Worm (Caenorhabditis elegans) whole organism, young adult: ENCODE results near the gene ptr-16.

Experiments
- B0261.1 ChIP-seq: sonication (generic microtip); optimal IDR thresholded peaks from 2 replicates; lab custom pipeline; 2016; ENCODE audit warnings: mild to moderate bottlenecking, missing genetic modification characterization, moderate library complexity, missing compliant biosample characterization
- B0336.3 ChIP-seq: fragments of 200-800 bp; sonication (Bioruptor generic); IDR thresholded peaks from 2 replicates; pipeline ENCODE4 v1.3.6; 2022; ENCODE audit warnings: missing genetic modification characterization, missing compliant biosample characterization
- C06A6.2 ChIP-seq: fragments of 200-800 bp; sonication (Bioruptor generic); conservative IDR thresholded peaks from 2 replicates; pipeline ENCODE4 v1.3.6; 2022; ENCODE audit warnings: missing genetic modification characterization, missing compliant biosample characterization
- D2030.7 ChIP-seq: fragments of 200-800 bp; sonication (Bioruptor generic); IDR thresholded peaks from 2 replicates; pipeline ENCODE4 v1.3.6; 2022; ENCODE audit warnings: missing genetic modification reagents, missing genetic modification characterization, missing compliant biosample characterization
- F23B12.7 ChIP-seq: sonication (generic microtip); optimal IDR thresholded peaks from 2 replicates; lab custom pipeline; 2017; ENCODE audit warnings: missing genetic modification characterization, mild to moderate bottlenecking, missing compliant biosample characterization, antibody characterized with exemption, moderate library complexity; ENCODE audit not compliant: insufficient read depth
- F52B5.7 ChIP-seq: sonication (generic microtip); optimal IDR thresholded peaks from 2 replicates; lab custom pipeline; 2016; ENCODE audit warnings: mild to moderate bottlenecking, missing genetic modification characterization, missing compliant biosample characterization
- K11D2.4 ChIP-seq: fragments of 200-800 bp; sonication (Bioruptor generic); IDR thresholded peaks from 2 replicates; pipeline ENCODE4 v1.3.6; 2022; ENCODE audit warnings: missing genetic modification reagents, missing genetic modification characterization, missing compliant biosample characterization
- Y53F4B.3 ChIP-seq: fragments of 200-800 bp; sonication (Bioruptor generic); IDR thresholded peaks from 2 replicates; pipeline ENCODE4 v1.3.6; 2022; ENCODE audit warnings: missing genetic modification reagents, missing genetic modification characterization, missing compliant biosample characterization
- akir-1 ChIP-seq: fragments of 200-800 bp; sonication (Bioruptor generic); optimal IDR thresholded peaks from 2 replicates; lab custom pipeline; 2018; ENCODE audit warnings: mild to moderate bottlenecking, missing genetic modification characterization, moderate library complexity, missing compliant biosample characterization
- aptf-2 ChIP-seq: fragments of 200-800 bp; sonication (Bioruptor generic); conservative IDR thresholded peaks from 2 replicates; pipeline ENCODE4 v1.3.6; 2022; ENCODE audit warnings: missing genetic modification reagents, missing genetic modification characterization, missing compliant biosample characterization
- bed-2 ChIP-seq: fragments of 200-800 bp; sonication (Bioruptor generic); IDR thresholded peaks from 2 replicates; pipeline ENCODE4 v1.3.6; 2022; ENCODE audit warnings: missing genetic modification reagents, missing genetic modification characterization, missing compliant biosample characterization
- cebp-2 ChIP-seq: fragments of 200-800 bp; sonication (Bioruptor generic); IDR thresholded peaks from 2 replicates; pipeline ENCODE4 v1.3.6; 2022; ENCODE audit warnings: missing genetic modification characterization, missing compliant biosample characterization
- ceh-100 ChIP-seq: fragments of 200-800 bp; sonication (Bioruptor generic); IDR thresholded peaks from 2 replicates; pipeline ENCODE4 v1.3.6; 2022; ENCODE audit warnings: missing genetic modification reagents, missing genetic modification characterization, missing compliant biosample characterization
- ceh-58 ChIP-seq: fragments of 200-800 bp; sonication (Bioruptor generic); IDR thresholded peaks from 2 replicates; pipeline ENCODE4 v1.3.6; 2022; ENCODE audit warnings: missing genetic modification characterization, missing compliant biosample characterization
- ceh-79 ChIP-seq: sonication (generic microtip); optimal IDR thresholded peaks from 2 replicates; lab custom pipeline; 2017; ENCODE audit warnings: mild to moderate bottlenecking, missing genetic modification characterization, missing compliant biosample characterization
- chd-7 ChIP-seq: sonication (generic microtip); optimal IDR thresholded peaks from 2 replicates; lab custom pipeline; 2016; ENCODE audit warnings: mild to moderate bottlenecking, missing genetic modification characterization, moderate library complexity, missing compliant biosample characterization
- die-1 ChIP-seq: sonication (generic microtip); optimal IDR thresholded peaks from 2 replicates; lab custom pipeline; 2016; ENCODE audit warnings: missing genotype, mild to moderate bottlenecking, missing genetic modification characterization, missing compliant biosample characterization
- dpff-1 ChIP-seq: sonication (generic microtip); optimal IDR thresholded peaks from 2 replicates; lab custom pipeline; 2017; ENCODE audit warnings: mild to moderate bottlenecking, missing genetic modification characterization, missing compliant biosample characterization
- egl-18 ChIP-seq: fragments of 200-800 bp; sonication (Bioruptor generic); IDR thresholded peaks from 2 replicates; pipeline ENCODE4 v1.3.6; 2022; ENCODE audit warnings: missing genetic modification reagents, missing genetic modification characterization, missing compliant biosample characterization
- egrh-3 ChIP-seq: fragments of 200-800 bp; sonication (Bioruptor generic); IDR thresholded peaks from 2 replicates; pipeline ENCODE4 v1.3.6; 2022; ENCODE audit warnings: missing genetic modification reagents, missing genetic modification characterization, missing compliant biosample characterization
- fkh-3 ChIP-seq: sonication (generic microtip); optimal IDR thresholded peaks from 2 replicates; lab custom pipeline; 2016; ENCODE audit warnings: mild to moderate bottlenecking, missing genetic modification characterization, missing compliant biosample characterization
- hlh-12 ChIP-seq: sonication (generic microtip); optimal IDR thresholded peaks from 2 replicates; lab custom pipeline; 2016; ENCODE audit warnings: missing genetic modification characterization, missing compliant biosample characterization
- hlh-26 ChIP-seq: fragments of 200-800 bp; sonication (Bioruptor generic); conservative IDR thresholded peaks from 2 replicates; pipeline ENCODE4 v1.3.6; 2022; ENCODE audit warnings: missing genetic modification reagents, missing genetic modification characterization, missing compliant biosample characterization
- hmg-1.2 ChIP-seq: fragments of 200-800 bp; sonication (Bioruptor generic); IDR thresholded peaks from 2 replicates; pipeline ENCODE4 v1.3.6; 2022; ENCODE audit warnings: missing genetic modification reagents, missing genetic modification characterization, missing compliant biosample characterization
- hmg-20 ChIP-seq: fragments of 200-800 bp; sonication (Bioruptor generic); IDR thresholded peaks from 2 replicates; pipeline ENCODE4 v1.3.6; 2022; ENCODE audit warnings: missing genetic modification reagents, missing genetic modification characterization, missing compliant biosample characterization
- hsf-1 ChIP-seq: fragments of 200-800 bp; sonication (Bioruptor generic); IDR thresholded peaks from 2 replicates; pipeline ENCODE4 v1.3.6; 2022; ENCODE audit warnings: missing genetic modification reagents, missing genetic modification characterization, missing compliant biosample characterization
- lsy-27 ChIP-seq: sonication (generic microtip); optimal IDR thresholded peaks from 2 replicates; lab custom pipeline; 2017; ENCODE audit warnings: missing genetic modification characterization, mild to moderate bottlenecking, missing compliant biosample characterization, antibody characterized with exemption, missing genotype, borderline replicate concordance; ENCODE audit not compliant: insufficient read depth
- madf-3 ChIP-seq: fragments of 200-800 bp; sonication (Bioruptor generic); IDR thresholded peaks from 2 replicates; pipeline ENCODE4 v1.3.6; 2022; ENCODE audit warnings: missing genetic modification reagents, missing genetic modification characterization, missing compliant biosample characterization
- mel-28 ChIP-seq: sonication (generic microtip); optimal IDR thresholded peaks from 2 replicates; lab custom pipeline; 2016; ENCODE audit warnings: borderline replicate concordance, mild to moderate bottlenecking, missing genetic modification characterization, missing compliant biosample characterization
- mes-4 ChIP-seq: sonication (generic microtip); optimal IDR thresholded peaks from 2 replicates; lab custom pipeline; 2016; ENCODE audit warnings: missing genotype, missing genetic modification characterization, missing compliant biosample characterization
- nfya-1 ChIP-seq: sonication (generic microtip); optimal IDR thresholded peaks from 2 replicates; lab custom pipeline; 2017; ENCODE audit warnings: antibody characterized with exemption, missing compliant biosample characterization, missing genetic modification characterization, borderline replicate concordance; ENCODE audit not compliant: insufficient read depth
- nfya-2 ChIP-seq: fragments of 200-800 bp; sonication (Bioruptor generic); IDR thresholded peaks from 2 replicates; pipeline ENCODE4 v1.3.6; 2022; ENCODE audit warnings: missing genetic modification reagents, missing genetic modification characterization, missing compliant biosample characterization
- nhr-179 ChIP-seq: sonication (generic microtip); optimal IDR thresholded peaks from 2 replicates; lab custom pipeline; 2016; ENCODE audit warnings: mild to moderate bottlenecking, missing genetic modification characterization, missing compliant biosample characterization
- nhr-27 ChIP-seq: fragments of 200-800 bp; sonication (Bioruptor generic); optimal IDR thresholded peaks from 2 replicates; lab custom pipeline; 2018; ENCODE audit warnings: mild to moderate bottlenecking, missing genetic modification characterization, moderate library complexity, missing compliant biosample characterization
- nhr-80 ChIP-seq: sonication (generic microtip); optimal IDR thresholded peaks from 2 replicates; lab custom pipeline; 2016; ENCODE audit warnings: missing genetic modification characterization, missing compliant biosample characterization
- pbrm-1 ChIP-seq: fragments of 200-800 bp; sonication (Bioruptor generic); IDR thresholded peaks from 2 replicates; pipeline ENCODE4 v1.3.6; 2022; ENCODE audit warnings: missing genetic modification reagents, missing genetic modification characterization, missing compliant biosample characterization
- repo-1 ChIP-seq: sonication (generic microtip); optimal IDR thresholded peaks from 2 replicates; lab custom pipeline; 2017; ENCODE audit warnings: mild to moderate bottlenecking, missing genetic modification characterization, missing compliant biosample characterization
- rpc-1 ChIP-seq, 2 experiments: fragments of 150-350 bp in 1 of 2; sonication (generic microtip) in 1 of 2; optimal IDR thresholded peaks; 2 replicates each; lab custom pipeline; 2014 to 2018; ENCODE audit warnings: missing biosample characterization in 1 of 2, missing genetic modification characterization in 1 of 2, missing genetic modification reagents in 1 of 2, missing genotype in 1 of 2
- snpc-1.3 ChIP-seq: sonication (generic microtip); optimal IDR thresholded peaks from 2 replicates; lab custom pipeline; 2017; ENCODE audit warnings: missing genetic modification characterization, mild to moderate bottlenecking, missing compliant biosample characterization, antibody characterized with exemption, moderate library complexity, missing genotype, missing genetic modification reagents; ENCODE audit not compliant: insufficient read depth
- snpc-4 ChIP-seq, 5 experiments: fragments of 150-350 bp in 1 of 5; sonication (generic microtip) in 4 of 5; optimal IDR thresholded peaks; 2 replicates each; lab custom pipeline; 2014 to 2018; ENCODE audit warnings: missing genetic modification characterization in 5 of 5, missing biosample characterization in 3 of 5, antibody characterized with exemption in 2 of 5, mild to moderate bottlenecking in 2 of 5, missing compliant biosample characterization in 2 of 5, missing genotype in 2 of 5, moderate library complexity in 2 of 5, missing genetic modification reagents in 1 of 5
- sptf-2 ChIP-seq: fragments of 200-800 bp; sonication (Bioruptor generic); optimal IDR thresholded peaks from 2 replicates; lab custom pipeline; 2018; ENCODE audit warnings: mild to moderate bottlenecking, missing genetic modification characterization, missing compliant biosample characterization
- tbp1 ChIP-seq: fragments of 200-800 bp; sonication (Bioruptor generic); optimal IDR thresholded peaks from 2 replicates; lab custom pipeline; 2018; ENCODE audit warnings: mild to moderate bottlenecking, missing genetic modification characterization, missing compliant biosample characterization
- tlf-1 ChIP-seq: fragments of 200-800 bp; sonication (Bioruptor generic); optimal IDR thresholded peaks from 2 replicates; lab custom pipeline; 2018; ENCODE audit warnings: mild to moderate bottlenecking, missing genetic modification characterization, missing compliant biosample characterization
- unc-130 ChIP-seq: sonication (generic microtip); optimal IDR thresholded peaks from 2 replicates; lab custom pipeline; 2016; ENCODE audit warnings: missing genetic modification reagents, missing genetic modification characterization, missing compliant biosample characterization
- ztf-22 ChIP-seq: fragments of 200-800 bp; sonication (Bioruptor generic); optimal IDR thresholded peaks from 2 replicates; lab custom pipeline; 2018; ENCODE audit warnings: mild to moderate bottlenecking, missing genetic modification characterization, moderate library complexity, missing compliant biosample characterization
- ztf-26 ChIP-seq: sonication (generic microtip); optimal IDR thresholded peaks from 2 replicates; lab custom pipeline; 2017; ENCODE audit warnings: missing genetic modification characterization, missing compliant biosample characterization
- ztf-28 ChIP-seq: fragments of 200-800 bp; sonication (Bioruptor generic); IDR thresholded peaks from 2 replicates; pipeline ENCODE4 v1.3.6; 2022; ENCODE audit warnings: missing genetic modification reagents, missing genetic modification characterization, missing compliant biosample characterization

Gene ptr-16

ce11 chrV:1151324-1151742 is 14.2 kb upstream of the ptr-16 start (continued):
- TF ChIP-seq snpc-4 (GFP tag; optimal IDR thresholded peaks at IDR 0.05; lab: Kevin White, UChicago) = peak; percentile 53
- peak; percentile 61 to 91 (median 82) for TF ChIP-seq snpc-4 (tag; optimal IDR thresholded peaks at IDR 0.05; lab: Kevin White, UChicago)
- TF ChIP-seq repo-1 = peak; percentile 99
- peak; percentile 92 for TF ChIP-seq hmg-20 (GFP tag; lab: Robert Waterston, UW)
- no peak for TF ChIP-seq lsy-27 (tag; lab: Kevin White, UChicago)
- peak; percentile 100 for TF ChIP-seq nhr-80 (tag; lab: Kevin White, UChicago)
- TF ChIP-seq hlh-26 (GFP tag; lab: Robert Waterston, UW) = no peak
- peak; percentile 99 for TF ChIP-seq ztf-26 (tag; lab: Kevin White, UChicago)
- peak; percentile 97 for TF ChIP-seq tlf-1
- TF ChIP-seq madf-3 (GFP tag; lab: Robert Waterston, UW) = peak; percentile 94
- peak; percentile 99 for TF ChIP-seq ztf-22 (GFP tag; lab: Kevin White, UChicago)
- peak; percentile 38 for TF ChIP-seq unc-130
- peak; percentile 20; the same call in 1 of the 2 replicates for TF ChIP-seq D2030.7 (GFP tag; lab: Robert Waterston, UW)
- TF ChIP-seq cebp-2 = peak; percentile 95
- peak; percentile 68; the same call in 1 of the 2 replicates for TF ChIP-seq hsf-1 (GFP tag; lab: Robert Waterston, UW)
- TF ChIP-seq nhr-179 (tag; lab: Kevin White, UChicago) = peak; percentile 72
- peak; percentile 86 for TF ChIP-seq bed-2 (GFP tag; lab: Robert Waterston, UW)
- peak; percentile 35 for TF ChIP-seq B0261.1 (tag; lab: Kevin White, UChicago)
- peak; percentile 61 for TF ChIP-seq fkh-3
- TF ChIP-seq hlh-12 = no peak
- TF ChIP-seq hmg-1.2 = peak; percentile 93
- TF ChIP-seq aptf-2 (GFP tag; lab: Robert Waterston, UW) = 0 out of 2 replicates have a peak, but pooled peaks have one; percentile 61
- TF ChIP-seq mes-4 = no peak
- no peak for TF ChIP-seq snpc-1.3 (tag; lab: Kevin White, UChicago)
- peak; percentile 77 for TF ChIP-seq ceh-79 (tag; lab: Kevin White, UChicago)
- TF ChIP-seq ceh-58 (GFP tag; lab: Robert Waterston, UW) = 0 out of 2 replicates have a peak, but pooled peaks have one; percentile 69
- peak; percentile 83 for TF ChIP-seq ceh-100
- peak; percentile 100 for TF ChIP-seq chd-7 (tag; lab: Kevin White, UChicago)
- peak; percentile 95 for TF ChIP-seq F52B5.7 (tag; lab: Kevin White, UChicago)
- TF ChIP-seq akir-1 (GFP tag; lab: Kevin White, UChicago) = no peak
- no peak for TF ChIP-seq nfya-2 (GFP tag; lab: Robert Waterston, UW)
- TF ChIP-seq nfya-1 (tag; lab: Kevin White, UChicago) = no peak
- TF ChIP-seq nhr-27 (tag; lab: Kevin White, UChicago) = peak; percentile 53
- 0 out of 2 replicates have a peak, but pooled peaks have one; percentile 51 for TF ChIP-seq ztf-28
- peak; percentile 97 for TF ChIP-seq dpff-1 (tag; lab: Kevin White, UChicago)
- TF ChIP-seq rpc-1 (optimal IDR thresholded peaks at IDR 0.05; lab: Kevin White, UChicago) = no peak
- TF ChIP-seq rpc-1 (tag; optimal IDR thresholded peaks at IDR 0.05; lab: Kevin White, UChicago) = no peak
- TF ChIP-seq Y53F4B.3 (GFP tag; lab: Robert Waterston, UW) = no peak
- peak; percentile 69 for TF ChIP-seq F23B12.7 (tag; lab: Kevin White, UChicago)
- peak; percentile 81 for TF ChIP-seq mel-28 (tag; lab: Kevin White, UChicago)
- TF ChIP-seq K11D2.4 (GFP tag; lab: Robert Waterston, UW) = peak; percentile 99
- peak; percentile 81 for TF ChIP-seq die-1 (tag; lab: Kevin White, UChicago)
- TF ChIP-seq egl-18 = peak; percentile 91
- TF ChIP-seq egrh-3 = peak; percentile 94
- TF ChIP-seq pbrm-1 (GFP tag; lab: Robert Waterston, UW) = peak; percentile 99
- peak; percentile 97 for TF ChIP-seq C06A6.2
- TF ChIP-seq tbp1 (GFP tag; lab: Kevin White, UChicago) = peak; percentile 77
- TF ChIP-seq B0336.3 (GFP tag; lab: Robert Waterston, UW) = peak; percentile 100
- peak; percentile 83 for TF ChIP-seq sptf-2 (GFP tag; lab: Kevin White, UChicago)
